Worm (Caenorhabditis elegans) whole organism, young adult: Measurements from ENCODE around the gene F42A9.9.

Source experiments
- ama-1 ChIP-seq, 3 experiments: fragments of 150-350 bp in 1 of 3; sonication (generic microtip) in 2 of 3; optimal IDR thresholded peaks; 2 replicates each; lab custom pipeline; 2014 to 2018; ENCODE audit warnings: missing biosample characterization in 2 of 3, missing genetic modification characterization in 2 of 3, missing genetic modification reagents in 2 of 3
- dpl-1 ChIP-seq: fragments of 150-350 bp; optimal IDR thresholded peaks from 2 replicates; lab custom pipeline; 2014; ENCODE audit warnings: missing biosample characterization, missing genetic modification reagents, missing genetic modification characterization
- mes-4 ChIP-seq: sonication (generic microtip); optimal IDR thresholded peaks from 2 replicates; lab custom pipeline; 2016; ENCODE audit warnings: missing genotype, missing genetic modification characterization, missing compliant biosample characterization

ce11 chrIV:8611886-8612542 lies 26.6 kb downstream of the F42A9.9 start, which contains the start of the genes F42A9.17 and cyp-33E2:
- TF ChIP-seq ama-1 (optimal IDR thresholded peaks at IDR 0.05; lab: Kevin White, UChicago): no peak
- TF ChIP-seq ama-1 (GFP tag; optimal IDR thresholded peaks at IDR 0.05; lab: Kevin White, UChicago): no peak
- TF ChIP-seq mes-4 (tag; lab: Kevin White, UChicago): no peak
- no peak for TF ChIP-seq dpl-1
